Fruit fly (Drosophila melanogaster) whole organism, embryonic: Measurements from ENCODE around the gene Dpp10.

Source experiments
- Adf1 ChIP-seq: fragments of 200-800 bp; sonication (Bioruptor generic); IDR thresholded peaks from 2 replicates; pipeline ENCODE4 v1.3.6; 2022; ENCODE audit warnings: missing biosample characterization, missing genetic modification characterization
- Atf3 ChIP-seq: fragments of 200-800 bp; sonication (Bioruptor generic); optimal IDR thresholded peaks from 3 replicates; lab custom pipeline; 2016; ENCODE audit warnings: missing biosample characterization, missing genetic modification characterization
- B-H1 ChIP-seq: fragments of 200-800 bp; sonication (Bioruptor generic); IDR thresholded peaks from 3 replicates; pipeline ENCODE4 v1.3.6; 2022; ENCODE audit warnings: missing biosample characterization, missing genetic modification characterization
- Bdp1 ChIP-seq: fragments of 200-800 bp; sonication (Bioruptor generic); optimal IDR thresholded peaks from 3 replicates; lab custom pipeline; 2016; ENCODE audit warnings: missing biosample characterization, missing genetic modification characterization
- Blimp-1 ChIP-seq: fragments of 200-800 bp; sonication (Bioruptor generic); optimal IDR thresholded peaks from 3 replicates; lab custom pipeline; 2018; ENCODE audit warnings: missing biosample characterization, missing genetic modification characterization, mild to moderate bottlenecking, moderate library complexity, missing genetic modification reagents
- CG10209 ChIP-seq: fragments of 200-800 bp; sonication (Bioruptor generic); optimal IDR thresholded peaks from 3 replicates; lab custom pipeline; 2017; ENCODE audit warnings: missing biosample characterization, mild to moderate bottlenecking, missing genetic modification characterization, missing genetic modification reagents
- CG11247 ChIP-seq: fragments of 200-800 bp; sonication (Bioruptor generic); IDR thresholded peaks from 2 replicates; pipeline ENCODE4 v1.3.6; 2022; ENCODE audit warnings: missing biosample characterization, missing genetic modification characterization
- CG11723 ChIP-seq: fragments of 200-800 bp; sonication (Bioruptor generic); optimal IDR thresholded peaks from 2 replicates; lab custom pipeline; 2017; ENCODE audit warnings: missing biosample characterization, mild to moderate bottlenecking, missing genetic modification characterization
- CG12299 ChIP-seq: fragments of 200-800 bp; sonication (Bioruptor generic); optimal IDR thresholded peaks from 2 replicates; lab custom pipeline; 2018; ENCODE audit warnings: missing biosample characterization, mild to moderate bottlenecking, missing genetic modification characterization
- CG12391 ChIP-seq: fragments of 200-800 bp; sonication (Bioruptor generic); optimal IDR thresholded peaks from 3 replicates; lab custom pipeline; 2018; ENCODE audit warnings: missing biosample characterization, mild to moderate bottlenecking, missing genetic modification characterization, moderate library complexity
- CG12744 ChIP-seq: fragments of 200-800 bp; sonication (Bioruptor generic); optimal IDR thresholded peaks from 2 replicates; lab custom pipeline; 2016; ENCODE audit warnings: missing biosample characterization, missing genetic modification characterization
- CG1792 ChIP-seq: fragments of 200-800 bp; sonication (Bioruptor generic); optimal IDR thresholded peaks from 2 replicates; lab custom pipeline; 2016; ENCODE audit warnings: missing biosample characterization, missing genetic modification characterization
- CG1832 ChIP-seq: fragments of 200-800 bp; sonication (Bioruptor generic); optimal IDR thresholded peaks from 2 replicates; lab custom pipeline; 2017; ENCODE audit warnings: missing biosample characterization, mild to moderate bottlenecking, missing genetic modification characterization, inconsistent platforms
- CG34422 ChIP-seq: fragments of 200-800 bp; sonication (Bioruptor generic); IDR thresholded peaks from 3 replicates; pipeline ENCODE4 v1.3.6; 2022; ENCODE audit warnings: missing biosample characterization, missing genetic modification characterization
- CG3847 ChIP-seq: fragments of 200-800 bp; sonication (Bioruptor generic); IDR thresholded peaks from 2 replicates; pipeline ENCODE4 v1.3.6; 2022; ENCODE audit warnings: missing biosample characterization, missing genetic modification characterization
- CG3995 ChIP-seq: fragments of 200-800 bp; sonication (Bioruptor generic); optimal IDR thresholded peaks from 3 replicates; lab custom pipeline; 2016; ENCODE audit warnings: missing biosample characterization, missing genetic modification characterization
- CG4730 ChIP-seq: fragments of 200-800 bp; sonication (Bioruptor generic); IDR thresholded peaks from 2 replicates; pipeline ENCODE4 v1.3.6; 2022; ENCODE audit warnings: missing biosample characterization, missing genetic modification characterization
- CG6654 ChIP-seq: fragments of 200-800 bp; sonication (Bioruptor generic); optimal IDR thresholded peaks from 2 replicates; lab custom pipeline; 2017; ENCODE audit warnings: missing biosample characterization, mild to moderate bottlenecking, missing genetic modification characterization
- CG6683 ChIP-seq: fragments of 200-800 bp; sonication (Bioruptor generic); optimal IDR thresholded peaks from 2 replicates; lab custom pipeline; 2017; ENCODE audit warnings: missing biosample characterization, mild to moderate bottlenecking, missing genetic modification characterization, missing genetic modification reagents
- CG6791 ChIP-seq: fragments of 200-800 bp; sonication (Bioruptor generic); IDR thresholded peaks from 3 replicates; pipeline ENCODE4 v1.3.6; 2022; ENCODE audit warnings: missing biosample characterization, missing genetic modification characterization; ENCODE audit not compliant: partially characterized antibody
- CG7556 ChIP-seq: fragments of 200-800 bp; sonication (Bioruptor generic); optimal IDR thresholded peaks from 2 replicates; lab custom pipeline; 2017; ENCODE audit warnings: missing biosample characterization, mild to moderate bottlenecking, missing genetic modification characterization
- CG7839 ChIP-seq: fragments of 200-800 bp; sonication (Bioruptor generic); optimal IDR thresholded peaks from 3 replicates; lab custom pipeline; 2018; ENCODE audit warnings: missing biosample characterization, mild to moderate bottlenecking, missing genetic modification characterization, moderate library complexity
- CG9876 ChIP-seq: fragments of 200-800 bp; sonication (Bioruptor generic); optimal IDR thresholded peaks from 2 replicates; lab custom pipeline; 2016; ENCODE audit warnings: missing biosample characterization, missing genetic modification characterization
- CTCF ChIP-seq: fragments of 200-800 bp; sonication (Bioruptor generic); optimal IDR thresholded peaks from 2 replicates; lab custom pipeline; 2017; ENCODE audit warnings: missing biosample characterization, mild to moderate bottlenecking, missing genetic modification characterization, moderate library complexity
- Dll ChIP-seq: fragments of 200-800 bp; sonication (Bioruptor generic); IDR thresholded peaks from 4 replicates; pipeline ENCODE4 v1.3.6; 2022; ENCODE audit warnings: missing biosample characterization, missing genetic modification characterization; ENCODE audit not compliant: partially characterized antibody
- Eip74EF ChIP-seq, 2 experiments: fragments of 200-800 bp in 1 of 2; fragments of >200 bp in 1 of 2; sonication (Bioruptor generic) in 1 of 2; optimal IDR thresholded peaks; 2 replicates each; lab custom pipeline; 2017 to 2019; ENCODE audit warnings: missing biosample characterization in 2 of 2, missing genetic modification characterization in 2 of 2, mild to moderate bottlenecking in 1 of 2, moderate library complexity in 1 of 2
- HLH4C ChIP-seq: fragments of 200-800 bp; sonication (Bioruptor generic); IDR thresholded peaks from 3 replicates; pipeline ENCODE4 v1.3.6; 2022; ENCODE audit warnings: missing biosample characterization, missing genetic modification characterization; ENCODE audit not compliant: partially characterized antibody
- HmgZ ChIP-seq: fragments of 200-800 bp; sonication (Bioruptor generic); optimal IDR thresholded peaks from 2 replicates; lab custom pipeline; 2018; ENCODE audit warnings: missing biosample characterization, mild to moderate bottlenecking, missing genetic modification characterization
- Hmx ChIP-seq: fragments of 200-800 bp; sonication (Bioruptor generic); optimal IDR thresholded peaks from 2 replicates; lab custom pipeline; 2016; ENCODE audit warnings: missing biosample characterization, missing genetic modification characterization
- Neu2 ChIP-seq: fragments of 200-800 bp; sonication (Bioruptor generic); optimal IDR thresholded peaks from 3 replicates; lab custom pipeline; 2016; ENCODE audit warnings: missing biosample characterization, missing genetic modification characterization, borderline replicate concordance
- Spps ChIP-seq: fragments of 200-800 bp; sonication (Bioruptor generic); optimal IDR thresholded peaks from 2 replicates; lab custom pipeline; 2018; ENCODE audit warnings: missing biosample characterization, mild to moderate bottlenecking, missing genetic modification characterization
- Tbp ChIP-seq: fragments of >200 bp; optimal IDR thresholded peaks from 2 replicates; lab custom pipeline; 2018; ENCODE audit warnings: missing biosample characterization, missing genetic modification characterization
- bowl ChIP-seq: fragments of 200-800 bp; sonication (Bioruptor generic); IDR thresholded peaks from 2 replicates; pipeline ENCODE4 v1.3.6; 2022; ENCODE audit warnings: missing biosample characterization, missing genetic modification characterization
- chinmo ChIP-seq: fragments of 200-800 bp; sonication (Bioruptor generic); IDR thresholded peaks from 4 replicates; pipeline ENCODE4 v1.3.6; 2022; ENCODE audit warnings: missing biosample characterization, missing genetic modification characterization; ENCODE audit not compliant: partially characterized antibody
- cwo ChIP-seq: fragments of 200-800 bp; sonication (Bioruptor generic); optimal IDR thresholded peaks from 3 replicates; lab custom pipeline; 2017; ENCODE audit warnings: missing biosample characterization, missing genetic modification characterization, mild to moderate bottlenecking, moderate library complexity, missing genetic modification reagents
- dpn ChIP-seq, 2 experiments: fragments of 200-800 bp; sonication (Bioruptor generic); optimal IDR thresholded peaks; 3 replicates each; lab custom pipeline; 2016; ENCODE audit warnings: missing biosample characterization in 2 of 2, missing genetic modification characterization in 2 of 2
- gce ChIP-seq: fragments of 200-800 bp; sonication (Bioruptor generic); IDR thresholded peaks from 3 replicates; pipeline ENCODE4 v1.3.6; 2022; ENCODE audit warnings: missing biosample characterization, missing genetic modification characterization
- gfzf ChIP-seq: fragments of 200-800 bp; sonication (Bioruptor generic); optimal IDR thresholded peaks from 2 replicates; lab custom pipeline; 2016; ENCODE audit warnings: missing biosample characterization, mild to moderate bottlenecking, missing genetic modification characterization, moderate library complexity
- her ChIP-seq: fragments of 200-800 bp; sonication (Bioruptor generic); optimal IDR thresholded peaks from 2 replicates; lab custom pipeline; 2016; ENCODE audit warnings: missing biosample characterization, missing genetic modification characterization
- jigr1 ChIP-seq: fragments of 200-800 bp; sonication (Bioruptor generic); IDR thresholded peaks from 3 replicates; pipeline ENCODE4 v1.3.6; 2022; ENCODE audit warnings: missing biosample characterization, missing genetic modification characterization
- jing ChIP-seq: fragments of 200-800 bp; sonication (Bioruptor generic); optimal IDR thresholded peaks from 2 replicates; lab custom pipeline; 2018; ENCODE audit warnings: missing biosample characterization, mild to moderate bottlenecking, missing genetic modification characterization
- mam ChIP-seq: fragments of 200-800 bp; sonication (Bioruptor generic); optimal IDR thresholded peaks from 3 replicates; lab custom pipeline; 2016; ENCODE audit warnings: missing biosample characterization, missing genetic modification characterization
- otp ChIP-seq: fragments of 200-800 bp; sonication (Bioruptor generic); IDR thresholded peaks from 3 replicates; pipeline ENCODE4, ENCODE4 v1.3.6; 2022; ENCODE audit warnings: missing biosample characterization, missing genetic modification characterization
- pros ChIP-seq: fragments of 200-800 bp; sonication (Bioruptor generic); optimal IDR thresholded peaks from 3 replicates; lab custom pipeline; 2019; ENCODE audit warnings: missing biosample characterization, mild to moderate bottlenecking, missing genetic modification characterization, moderate library complexity
- ranshi ChIP-seq: fragments of 200-800 bp; sonication (Bioruptor generic); IDR thresholded peaks from 2 replicates; pipeline ENCODE4 v1.3.6; 2022; ENCODE audit warnings: missing biosample characterization, missing genetic modification characterization
- scrt ChIP-seq: fragments of 200-800 bp; sonication (Bioruptor generic); optimal IDR thresholded peaks from 2 replicates; lab custom pipeline; 2018; ENCODE audit warnings: missing biosample characterization, mild to moderate bottlenecking, missing genetic modification characterization, moderate library complexity
- tup ChIP-seq: fragments of 200-800 bp; sonication (Bioruptor generic); optimal IDR thresholded peaks from 2 replicates; lab custom pipeline; 2016; ENCODE audit warnings: missing biosample characterization, mild to moderate bottlenecking, missing genetic modification characterization, moderate library complexity
- zen2 ChIP-seq: fragments of 200-800 bp; sonication (Bioruptor generic); IDR thresholded peaks from 3 replicates; pipeline ENCODE4 v1.3.6; 2022; ENCODE audit warnings: missing biosample characterization, missing genetic modification characterization; ENCODE audit not compliant: partially characterized antibody

The Dpp10 gene

dm6 chr2L:6557429-6558384, 43.2 kb downstream of the Dpp10 start, which contains the start of the genes IFT52 and COX5B (continued):
- TF ChIP-seq zen2 (GFP tag; lab: Robert Waterston, UW) (no peak), CG1832 (GFP tag; lab: Kevin White, UChicago) (no peak), HLH4C (no peak; the same call in 2 of the 3 replicates), CG3995 (GFP tag; lab: Kevin White, UChicago) (peak; percentile 32), gce (0 out of 3 replicates have a peak, but pooled peaks have one; percentile 28), Adf1 (no peak), Neu2 (no peak), CG34422 (GFP tag; lab: Robert Waterston, UW) (peak; percentile 45; the same call in 1 of the 3 replicates), CG7556 (GFP tag; lab: Kevin White, UChicago) (no peak), dpn (GFP tag; optimal IDR thresholded peaks at IDR 0.05; lab: Kevin White, UChicago) (peak; percentile 57 to 77), jigr1 (no peak; the same call in 2 of the 3 replicates), HmgZ (tag; lab: Kevin White, UChicago) (peak; percentile 32), her (GFP tag; lab: Kevin White, UChicago) (peak; percentile 14), ranshi (peak; percentile 93), mam (GFP tag; lab: Kevin White, UChicago) (peak; percentile 87), CG3847 (GFP tag; lab: Robert Waterston, UW) (peak; percentile 93), CG12744 (peak; percentile 52), Spps (no peak), CG12391 (tag; lab: Kevin White, UChicago) (peak; percentile 15), jing (GFP tag; lab: Kevin White, UChicago) (no peak), CG4730 (GFP tag; lab: Robert Waterston, UW) (no peak), CG12299 (peak; percentile 26), Tbp (GFP tag; lab: Kevin White, UChicago) (no peak), CG7839 (peak; percentile 61), CG11247 (GFP tag; lab: Robert Waterston, UW) (peak; percentile 70), CG6791 (GFP tag; lab: Robert Waterston, UW) (peak; percentile 60; the same call in 2 of the 3 replicates), pros (GFP tag; lab: Kevin White, UChicago) (no peak), Blimp-1 (GFP tag; lab: Kevin White, UChicago) (peak; percentile 41), otp (GFP tag; lab: Robert Waterston, UW) (0 out of 3 replicates have a peak, but pooled peaks have one; percentile 32), CG9876 (GFP tag; lab: Kevin White, UChicago) (no peak), Bdp1 (GFP tag; lab: Kevin White, UChicago) (no peak), CTCF (peak; percentile 96), Dll (GFP tag; lab: Robert Waterston, UW) (peak; percentile 68; the same call in 3 of the 4 replicates), CG6654 (no peak), bowl (GFP tag; lab: Robert Waterston, UW) (no peak), chinmo (0 out of 4 replicates have a peak, but pooled peaks have one; percentile 30), CG10209 (peak; percentile 58), B-H1 (GFP tag; lab: Robert Waterston, UW) (no peak), CG11723 (GFP tag; lab: Kevin White, UChicago) (peak; percentile 7), CG1792 (GFP tag; lab: Kevin White, UChicago) (peak; percentile 38), Hmx (no peak), CG6683 (peak; percentile 10), Eip74EF (GFP tag; optimal IDR thresholded peaks at IDR 0.05; lab: Kevin White, UChicago) (no peak), tup (GFP tag; lab: Kevin White, UChicago) (peak; percentile 72), Atf3 (GFP tag; lab: Kevin White, UChicago) (no peak), cwo (no peak), gfzf (peak; percentile 76), scrt (GFP tag; lab: Kevin White, UChicago) (peak; percentile 69)
